Worm (Caenorhabditis elegans) whole organism, late embryonic: ENCODE data around the gene F26D2.3.

ENCODE experiments used
- ama-1 ChIP-seq: fragments of 150-350 bp; optimal IDR thresholded peaks from 2 replicates; lab custom pipeline; 2014
- ceh-2 ChIP-seq: sonication (generic microtip); optimal IDR thresholded peaks from 2 replicates; lab custom pipeline; 2016; ENCODE audit warnings: missing genotype, missing genetic modification characterization, missing compliant biosample characterization
- ceh-34 ChIP-seq: sonication (generic microtip); optimal IDR thresholded peaks from 2 replicates; lab custom pipeline; 2016; ENCODE audit warnings: mild to moderate bottlenecking, missing genetic modification characterization, missing compliant biosample characterization
- elt-2 ChIP-seq: sonication (generic microtip); optimal IDR thresholded peaks from 2 replicates; lab custom pipeline; 2016; ENCODE audit warnings: missing genetic modification reagents, missing genetic modification characterization, missing compliant biosample characterization
- nhr-11 ChIP-seq: fragments of 150-350 bp; optimal IDR thresholded peaks from 2 replicates; lab custom pipeline; 2014; ENCODE audit warnings: missing biosample characterization, missing genetic modification characterization
- pha-2 ChIP-seq: sonication (generic microtip); optimal IDR thresholded peaks from 2 replicates; lab custom pipeline; 2017; ENCODE audit warnings: mild to moderate bottlenecking, missing genetic modification characterization, missing compliant biosample characterization
- pha-4 ChIP-seq: fragments of 150-350 bp; optimal IDR thresholded peaks from 2 replicates; lab custom pipeline; 2018; ENCODE audit warnings: missing biosample characterization, missing genetic modification reagents, missing genetic modification characterization
- sox-2 ChIP-seq: fragments of 200-800 bp; sonication (Bioruptor generic); IDR thresholded peaks from 2 replicates; pipeline ENCODE4 v1.3.6; 2022; ENCODE audit warnings: missing genetic modification reagents, missing genetic modification characterization, missing compliant biosample characterization

ce11 chrV:16459377-16459776 lies 51.6 kb downstream of the F26D2.3 start:
- no peak for TF ChIP-seq ceh-2 (tag; lab: Kevin White, UChicago)
- no peak for TF ChIP-seq nhr-11 (tag; lab: Kevin White, UChicago)
- no peak for TF ChIP-seq elt-2 (tag; lab: Kevin White, UChicago)
- no peak for TF ChIP-seq ama-1 (lab: Kevin White, UChicago)
- no peak for TF ChIP-seq ceh-34
- no peak for TF ChIP-seq pha-4
- TF ChIP-seq sox-2 = no peak
- TF ChIP-seq pha-2 = no peak
